Worm (Caenorhabditis elegans): ENCODE results near the gene srx-18.

Gene srx-18

ce11 chrV:17765077-17765476 lies 33.6 kb downstream of the srx-18 start, which contains the start of the genes C47A10.16 and srh-283:
TSS of gene C47A10.16 (minus strand) at chrV:17765177.
TSS of gene srh-283 (plus strand) at chrV:17765348.
- no peak for TF ChIP-seq saeg-2 (GFP tag; IDR thresholded peaks at IDR 0.05)
- TF ChIP-seq ZK546.5 (tag; optimal IDR thresholded peaks at IDR 0.05), result no peak
- TF ChIP-seq nhr-102 (tag; optimal IDR thresholded peaks at IDR 0.05), result no peak
- TF ChIP-seq madf-9 (GFP tag; conservative IDR thresholded peaks at IDR 0.05), result no peak
- TF ChIP-seq ceh-62 (tag; optimal IDR thresholded peaks at IDR 0.05), result no peak
- TF ChIP-seq ztf-7 (tag; optimal IDR thresholded peaks at IDR 0.05), result no peak
- TF ChIP-seq dmd-8 (GFP tag; IDR thresholded peaks at IDR 0.05), result no peak
- no peak for TF ChIP-seq cey-2 (tag; optimal IDR thresholded peaks at IDR 0.05; ENCODE audit: borderline replicate concordance, insufficient read depth)
- TF ChIP-seq mdl-1 (tag; optimal IDR thresholded peaks at IDR 0.05), result no peak

- TF ChIP-seq aha-1 (tag) (peak; percentile 71), nhr-77 (tag; optimal IDR thresholded peaks at IDR 0.05) (no peak)
These were observed 43.1 kb downstream of the srx-18 start, which contains the start of gene pgp-9 for ce11 chrV:17755592-17755991. TSS of gene pgp-9 (plus strand) at chrV:17755892.

ce11 chrV:17754999-17755398 lies 43.7 kb downstream of the srx-18 start:
- TF ChIP-seq nhr-28 (tag; optimal IDR thresholded peaks at IDR 0.05) (peak; percentile 66), daf-16 (GFP tag; optimal IDR thresholded peaks at IDR 0.05) (no peak), daf-16 (tag; optimal IDR thresholded peaks at IDR 0.05) (peak; percentile 68), pqm-1 (tag; optimal IDR thresholded peaks at IDR 0.05) (peak; percentile 75), dmd-6 (GFP tag; IDR thresholded peaks at IDR 0.05) (peak; percentile 42; the same call in 1 of the 2 replicates), ceh-32 (tag; optimal IDR thresholded peaks at IDR 0.05; ENCODE audit: poor library complexity) (no peak), dve-1 (tag; optimal IDR thresholded peaks at IDR 0.05; ENCODE audit: insufficient read depth) (peak; percentile 31)

ce11 chrV:17752340-17752739 lies 46.3 kb downstream of the srx-18 start:
- TF ChIP-seq ama-1 (optimal IDR thresholded peaks at IDR 0.05) (no peak), pqm-1 (tag; optimal IDR thresholded peaks at IDR 0.05) (peak; percentile 85), nhr-28 (tag; optimal IDR thresholded peaks at IDR 0.05) (peak; percentile 92), daf-16 (GFP tag; optimal IDR thresholded peaks at IDR 0.05) (no peak), daf-16 (tag; optimal IDR thresholded peaks at IDR 0.05) (peak; percentile 74), nhr-77 (tag; optimal IDR thresholded peaks at IDR 0.05) (peak; percentile 41), nhr-48 (tag; optimal IDR thresholded peaks at IDR 0.05) (peak; percentile 38), ceh-20 (GFP tag; IDR thresholded peaks at IDR 0.05) (0 out of 2 replicates have a peak, but pooled peaks have one; percentile 36), dve-1 (tag; optimal IDR thresholded peaks at IDR 0.05; ENCODE audit: insufficient read depth) (peak; percentile 69), vab-7 (GFP tag; IDR thresholded peaks at IDR 0.05) (no peak), dmd-6 (GFP tag; IDR thresholded peaks at IDR 0.05) (peak; percentile 84), snpc-4 (tag; optimal IDR thresholded peaks at IDR 0.05) (no peak), php-3 (GFP tag; IDR thresholded peaks at IDR 0.05) (0 out of 2 replicates have a peak, but pooled peaks have one; percentile 49), nhr-102 (tag; optimal IDR thresholded peaks at IDR 0.05) (peak; percentile 37), hlh-11 (tag; optimal IDR thresholded peaks at IDR 0.05) (peak; percentile 66), tra-1 (GFP tag; IDR thresholded peaks at IDR 0.05) (peak; percentile 48; the same call in 1 of the 2 replicates), nhr-76 (tag; optimal IDR thresholded peaks at IDR 0.05) (no peak), pha-4 (GFP tag; IDR thresholded peaks at IDR 0.05) (no peak), pha-4 (tag; optimal IDR thresholded peaks at IDR 0.05) (peak; percentile 62)

ce11 chrV:17749181-17749580 lies 49.5 kb downstream of the srx-18 start, which contains the start of gene R12G8.1:
TSS of gene R12G8.1 (minus strand) at chrV:17749243.
- TF ChIP-seq ceh-32 (tag; optimal IDR thresholded peaks at IDR 0.05; ENCODE audit: poor library complexity), result peak; percentile 26
- TF ChIP-seq lin-15B (tag; optimal IDR thresholded peaks at IDR 0.05), result no peak
- no peak for TF ChIP-seq tra-1 (GFP tag; IDR thresholded peaks at IDR 0.05)
- TF ChIP-seq mes-2 (tag; optimal IDR thresholded peaks at IDR 0.05; ENCODE audit: poor library complexity, severe bottlenecking), result no peak
- TF ChIP-seq T26A8.4 (GFP tag; IDR thresholded peaks at IDR 0.05), result no peak
- no peak for TF ChIP-seq zip-2 (tag; optimal IDR thresholded peaks at IDR 0.05)
- no peak for TF ChIP-seq F10B5.3 (tag; optimal IDR thresholded peaks at IDR 0.05)
- no peak for TF ChIP-seq duxl-1 (tag; optimal IDR thresholded peaks at IDR 0.05; ENCODE audit: poor library complexity)
- no peak for TF ChIP-seq hlh-30 (tag; optimal IDR thresholded peaks at IDR 0.05; ENCODE audit: insufficient read depth)
- TF ChIP-seq nhr-25 (tag; optimal IDR thresholded peaks at IDR 0.05; ENCODE audit: borderline replicate concordance, insufficient read depth), result no peak
- peak; percentile 88 for TF ChIP-seq fkh-10 (GFP tag; optimal IDR thresholded peaks at IDR 0.05)
- no peak for TF ChIP-seq nhr-41 (GFP tag; IDR thresholded peaks at IDR 0.05)
- TF ChIP-seq Y75B8A.6 (GFP tag; IDR thresholded peaks at IDR 0.05), result no peak
- no peak for TF ChIP-seq egl-43 (GFP tag; IDR thresholded peaks at IDR 0.05)
- TF ChIP-seq lin-39 (tag; optimal IDR thresholded peaks at IDR 0.05), result no peak
- TF ChIP-seq ceh-44 (GFP tag; IDR thresholded peaks at IDR 0.05), result no peak
- TF ChIP-seq Y48G9A.11 (GFP tag; IDR thresholded peaks at IDR 0.05), result no peak

Measured in whole organism, L4 larva.